Fruit fly (Drosophila melanogaster) whole organism, wandering third instar larva: ENCODE measurements around the gene TfIIA-S.

Source experiments
- Abd-B ChIP-seq: fragments of >200 bp; optimal IDR thresholded peaks from 2 replicates; lab custom pipeline; 2017; ENCODE audit warnings: missing biosample characterization, missing genetic modification characterization
- CG32264 ChIP-seq: fragments of 200-800 bp; sonication (Bioruptor generic); optimal IDR thresholded peaks from 2 replicates; lab custom pipeline; 2016; ENCODE audit warnings: missing biosample characterization, missing genetic modification characterization
- CG9705 ChIP-seq: fragments of 200-800 bp; sonication (Bioruptor generic); optimal IDR thresholded peaks from 2 replicates; lab custom pipeline; 2018; ENCODE audit warnings: missing biosample characterization, mild to moderate bottlenecking, missing genetic modification characterization
- CrebA ChIP-seq: fragments of 200-800 bp; sonication (Bioruptor generic); optimal IDR thresholded peaks from 2 replicates; lab custom pipeline; 2016; ENCODE audit warnings: missing biosample characterization, mild to moderate bottlenecking, missing genetic modification characterization, borderline replicate concordance
- Dfd ChIP-seq: fragments of >200 bp; optimal IDR thresholded peaks from 2 replicates; lab custom pipeline; 2017; ENCODE audit warnings: missing biosample characterization, missing genetic modification characterization
- Dif ChIP-seq: fragments of 200-275, 200-300 bp; sonication (Bioruptor generic); optimal IDR thresholded peaks from 2 replicates; lab custom pipeline; 2018; ENCODE audit warnings: missing biosample characterization, missing genetic modification characterization; ENCODE audit not compliant: partially characterized antibody
- GATAd ChIP-seq: sonication (Bioruptor generic); optimal IDR thresholded peaks from 2 replicates; lab custom pipeline; 2016; ENCODE audit warnings: missing biosample characterization, missing genetic modification characterization
- HLH106 ChIP-seq: fragments of 200-800 bp; optimal IDR thresholded peaks from 3 replicates; lab custom pipeline; 2019; ENCODE audit warnings: missing biosample characterization, mild to moderate bottlenecking, missing genetic modification characterization, moderate library complexity
- Hnf4 ChIP-seq: fragments of 200-800 bp; sonication (Bioruptor generic); optimal IDR thresholded peaks from 2 replicates; lab custom pipeline; 2016; ENCODE audit warnings: missing biosample characterization, mild to moderate bottlenecking, missing genetic modification characterization
- Hr78 ChIP-seq: fragments of >200 bp; optimal IDR thresholded peaks from 2 replicates; lab custom pipeline; 2017; ENCODE audit warnings: missing biosample characterization, missing genetic modification characterization
- Hr83 ChIP-seq: fragments of 200-300 bp; sonication (Bioruptor generic); optimal IDR thresholded peaks from 2 replicates; lab custom pipeline; 2016; ENCODE audit warnings: missing biosample characterization, mild to moderate bottlenecking, missing genetic modification characterization, moderate library complexity; ENCODE audit not compliant: poor library complexity, severe bottlenecking
- Jra ChIP-seq: sonication (Bioruptor generic); optimal IDR thresholded peaks from 2 replicates; lab custom pipeline; 2016; ENCODE audit warnings: missing biosample characterization, missing genetic modification characterization
- Mio ChIP-seq: sonication (Bioruptor generic); optimal IDR thresholded peaks from 2 replicates; lab custom pipeline; 2016; ENCODE audit warnings: missing biosample characterization, missing genetic modification characterization
- Myc ChIP-seq: fragments of >200 bp; optimal IDR thresholded peaks from 2 replicates; lab custom pipeline; 2017
- N ChIP-seq: fragments of >200 bp; optimal IDR thresholded peaks from 2 replicates; lab custom pipeline; 2018; ENCODE audit warnings: missing biosample characterization, missing external identifiers, missing genetic modification characterization
- OdsH ChIP-seq: fragments of 200-800 bp; sonication (Bioruptor generic); optimal IDR thresholded peaks from 2 replicates; lab custom pipeline; 2016; ENCODE audit warnings: missing biosample characterization, mild to moderate bottlenecking, missing genetic modification characterization
- Rel ChIP-seq, 2 experiments: fragments of 200-800 bp; sonication (Bioruptor generic) in 1 of 2; optimal IDR thresholded peaks; 2 replicates in 1 of 2; 3 replicates in 1 of 2; lab custom pipeline; 2016 to 2019; ENCODE audit warnings: mild to moderate bottlenecking in 2 of 2, missing biosample characterization in 2 of 2, missing genetic modification characterization in 2 of 2, moderate library complexity in 1 of 2
- Sp1 ChIP-seq: fragments of 200-800 bp; sonication (Bioruptor generic); optimal IDR thresholded peaks from 3 replicates; lab custom pipeline; 2019; ENCODE audit warnings: missing biosample characterization, mild to moderate bottlenecking, missing genetic modification characterization, moderate library complexity
- Vsx2 ChIP-seq: fragments of 200-300, 225-300 bp; sonication (Bioruptor generic); optimal IDR thresholded peaks from 2 replicates; lab custom pipeline; 2018; ENCODE audit warnings: missing biosample characterization, missing genetic modification characterization; ENCODE audit not compliant: partially characterized antibody
- br ChIP-seq: fragments of 200-800 bp; sonication (Bioruptor generic); optimal IDR thresholded peaks from 2 replicates; lab custom pipeline; 2016; ENCODE audit warnings: missing biosample characterization, missing genetic modification characterization
- brk ChIP-seq: fragments of 200-800 bp; sonication (Bioruptor generic); optimal IDR thresholded peaks from 2 replicates; lab custom pipeline; 2016; ENCODE audit warnings: missing biosample characterization, mild to moderate bottlenecking, missing genetic modification characterization
- dmrt93B ChIP-seq: fragments of 200-800 bp; sonication (Bioruptor generic); optimal IDR thresholded peaks from 2 replicates; lab custom pipeline; 2018; ENCODE audit warnings: missing biosample characterization, mild to moderate bottlenecking, missing genetic modification characterization
- dsf ChIP-seq: sonication (Bioruptor generic); optimal IDR thresholded peaks from 2 replicates; lab custom pipeline; 2016; ENCODE audit warnings: missing biosample characterization, missing genetic modification characterization, borderline replicate concordance
- ey ChIP-seq: fragments of 200-800 bp; sonication (Bioruptor generic); optimal IDR thresholded peaks from 2 replicates; lab custom pipeline; 2016; ENCODE audit warnings: missing biosample characterization, missing genetic modification characterization
- foxo ChIP-seq, 2 experiments: fragments of 200-800 bp; sonication (Bioruptor generic); optimal IDR thresholded peaks; 2 replicates in 1 of 2; 3 replicates in 1 of 2; lab custom pipeline; 2016 to 2017; ENCODE audit warnings: missing biosample characterization in 2 of 2, missing genetic modification characterization in 2 of 2
- fru ChIP-seq: fragments of 200-800 bp; sonication (Bioruptor generic); optimal IDR thresholded peaks from 3 replicates; lab custom pipeline; 2016; ENCODE audit warnings: missing biosample characterization, mild to moderate bottlenecking, missing genetic modification characterization
- h ChIP-seq: fragments of 200-800 bp; sonication (Bioruptor generic); optimal IDR thresholded peaks from 3 replicates; lab custom pipeline; 2016; ENCODE audit warnings: missing biosample characterization, mild to moderate bottlenecking, missing genetic modification characterization
- jim ChIP-seq: fragments of 175-275, 200-325 bp; sonication (Bioruptor generic); optimal IDR thresholded peaks from 2 replicates; lab custom pipeline; 2016; ENCODE audit warnings: missing biosample characterization, mild to moderate bottlenecking, missing genetic modification characterization
- lola ChIP-seq: fragments of >200 bp; optimal IDR thresholded peaks from 2 replicates; lab custom pipeline; 2017; ENCODE audit warnings: missing biosample characterization, missing genetic modification characterization
- pan ChIP-seq: fragments of >200 bp; optimal IDR thresholded peaks from 2 replicates; lab custom pipeline; 2017
- psq ChIP-seq: fragments of 200-800 bp; sonication (Bioruptor generic); optimal IDR thresholded peaks from 3 replicates; lab custom pipeline; 2017; ENCODE audit warnings: missing biosample characterization, mild to moderate bottlenecking, missing genetic modification characterization, moderate library complexity
- rgr ChIP-seq: fragments of 200-800 bp; sonication (Bioruptor generic); optimal IDR thresholded peaks from 3 replicates; lab custom pipeline; 2016; ENCODE audit warnings: missing biosample characterization, mild to moderate bottlenecking, missing genetic modification characterization
- sage ChIP-seq: fragments of 200-800 bp; sonication (Bioruptor generic); optimal IDR thresholded peaks from 2 replicates; lab custom pipeline; 2016; ENCODE audit warnings: missing biosample characterization, mild to moderate bottlenecking, missing genetic modification characterization
- tai ChIP-seq: sonication (Bioruptor generic); optimal IDR thresholded peaks from 2 replicates; lab custom pipeline; 2016; ENCODE audit warnings: missing biosample characterization, missing genetic modification characterization
- usp ChIP-seq: fragments of >200 bp; optimal IDR thresholded peaks from 2 replicates; lab custom pipeline; 2017; ENCODE audit warnings: missing biosample characterization, missing genetic modification characterization
- woc ChIP-seq: sonication (Bioruptor generic); optimal IDR thresholded peaks from 2 replicates; lab custom pipeline; 2016; ENCODE audit warnings: missing biosample characterization, mild to moderate bottlenecking, missing genetic modification characterization

TfIIA-S gene

dm6 chr3R:23920874-23921539 is 30.1 kb upstream of the TfIIA-S start:
- no peak for TF ChIP-seq Myc
- TF ChIP-seq Mio (GFP tag; lab: Kevin White, UChicago) = no peak
- peak; percentile 61 for TF ChIP-seq fru (GFP tag; lab: Kevin White, UChicago)
- TF ChIP-seq OdsH (GFP tag; lab: Kevin White, UChicago) = peak; percentile 26
- TF ChIP-seq CG32264 (GFP tag; lab: Kevin White, UChicago) = no peak
- peak; percentile 55 for TF ChIP-seq HLH106 (tag; lab: Kevin White, UChicago)
- TF ChIP-seq dsf (GFP tag; lab: Kevin White, UChicago) = no peak
- TF ChIP-seq GATAd (GFP tag; lab: Kevin White, UChicago) = no peak
- TF ChIP-seq Sp1 (GFP tag; lab: Kevin White, UChicago) = peak; percentile 44
- TF ChIP-seq br (GFP tag; lab: Kevin White, UChicago) = peak; percentile 66
- TF ChIP-seq pan (lab: Kevin White, UChicago) = no peak
- no peak for TF ChIP-seq Dif
- peak; percentile 4 for TF ChIP-seq psq (GFP tag; lab: Kevin White, UChicago)
- no peak for TF ChIP-seq Rel (GFP tag; optimal IDR thresholded peaks at IDR 0.05; lab: Kevin White, UChicago)
- TF ChIP-seq Rel (tag; optimal IDR thresholded peaks at IDR 0.05; lab: Kevin White, UChicago) = peak; percentile 42
- TF ChIP-seq rgr (GFP tag; lab: Kevin White, UChicago) = peak; percentile 57
- peak in 1 of 2 experiments; percentile 9 for TF ChIP-seq foxo (GFP tag; optimal IDR thresholded peaks at IDR 0.05; lab: Kevin White, UChicago)
- TF ChIP-seq Hnf4 = peak; percentile 12
- no peak for TF ChIP-seq Dfd (GFP tag; lab: Kevin White, UChicago)
- TF ChIP-seq woc (GFP tag; lab: Kevin White, UChicago) = no peak
- TF ChIP-seq dmrt93B = peak; percentile 21
- no peak for TF ChIP-seq Vsx2 (GFP tag; lab: Kevin White, UChicago)
- TF ChIP-seq Hr83 = no peak
- TF ChIP-seq tai (GFP tag; lab: Kevin White, UChicago) = no peak
- TF ChIP-seq ey (GFP tag; lab: Kevin White, UChicago) = peak; percentile 51
- TF ChIP-seq CG9705 (GFP tag; lab: Kevin White, UChicago) = peak; percentile 14
- no peak for TF ChIP-seq brk
- TF ChIP-seq jim (GFP tag; lab: Kevin White, UChicago) = no peak
- peak; percentile 50 for TF ChIP-seq h (GFP tag; lab: Kevin White, UChicago)

dm6 chr3R:23920387-23920786 is 29.5 kb upstream of the TfIIA-S start:
- TF ChIP-seq sage (GFP tag; lab: Kevin White, UChicago) (no peak), Vsx2 (GFP tag; lab: Kevin White, UChicago) (no peak), GATAd (GFP tag; lab: Kevin White, UChicago) (no peak), Dfd (GFP tag; lab: Kevin White, UChicago) (peak; percentile 95), br (GFP tag; lab: Kevin White, UChicago) (no peak), CrebA (GFP tag; lab: Kevin White, UChicago) (no peak), foxo (GFP tag; optimal IDR thresholded peaks at IDR 0.05; lab: Kevin White, UChicago) (no peak)

DNA sequence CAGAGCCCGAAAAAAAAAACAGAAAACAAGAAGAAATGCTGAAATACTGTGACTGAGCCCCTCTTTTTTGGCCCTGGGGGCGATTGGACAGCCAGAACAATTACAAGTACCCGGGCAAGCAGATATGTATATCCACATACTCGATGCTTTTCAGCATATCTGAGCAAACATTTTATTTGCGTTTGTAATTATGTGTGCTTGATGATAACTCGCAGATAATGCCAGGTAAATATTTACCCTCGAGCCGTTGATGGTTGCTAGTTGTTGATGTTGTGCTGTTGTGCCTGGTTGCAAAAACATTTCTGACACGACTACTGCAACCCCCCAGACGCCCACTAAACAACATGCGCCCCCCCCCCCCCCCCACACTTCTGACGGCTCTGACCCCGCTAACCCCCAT is 28.5 kb upstream of the TfIIA-S start:
- TF ChIP-seq usp = no peak
- TF ChIP-seq pan (lab: Kevin White, UChicago) = no peak
- TF ChIP-seq dsf (GFP tag; lab: Kevin White, UChicago) = no peak
- TF ChIP-seq rgr (GFP tag; lab: Kevin White, UChicago) = peak; percentile 32
- no peak for TF ChIP-seq N (GFP tag; lab: Kevin White, UChicago)
- TF ChIP-seq OdsH (GFP tag; lab: Kevin White, UChicago) = peak; percentile 6
- TF ChIP-seq Hr78 (GFP tag; lab: Kevin White, UChicago) = no peak
- no peak for TF ChIP-seq Dif

DNA sequence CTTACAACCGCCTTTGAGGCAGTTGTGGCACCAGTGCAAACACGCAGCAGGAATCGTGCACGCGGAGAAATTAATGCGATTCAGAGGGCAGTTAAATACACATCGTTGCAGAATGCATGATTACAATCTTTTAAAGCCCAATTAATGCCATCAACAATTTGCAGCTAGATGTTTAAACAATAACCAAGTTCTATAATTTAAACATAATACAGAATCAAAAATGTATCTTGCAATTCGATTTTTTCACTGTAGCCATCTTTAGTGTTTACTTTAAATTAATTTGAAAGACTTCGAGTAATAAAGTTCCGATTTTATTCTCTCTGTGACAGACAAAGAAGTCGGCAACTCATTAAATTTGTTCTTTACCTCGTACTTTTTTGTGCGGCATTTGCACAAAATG is 25.1 kb upstream of the TfIIA-S start:
- TF ChIP-seq usp = no peak
- TF ChIP-seq dsf (GFP tag; lab: Kevin White, UChicago) = no peak
- TF ChIP-seq brk = peak; percentile 32
- no peak for TF ChIP-seq jim (GFP tag; lab: Kevin White, UChicago)
- TF ChIP-seq Dfd (GFP tag; lab: Kevin White, UChicago) = no peak
- no peak for TF ChIP-seq Hr78 (GFP tag; lab: Kevin White, UChicago)
- TF ChIP-seq pan (lab: Kevin White, UChicago) = no peak
- TF ChIP-seq Hr83 = no peak
- TF ChIP-seq lola (GFP tag; lab: Kevin White, UChicago) = no peak
- TF ChIP-seq sage (GFP tag; lab: Kevin White, UChicago) = peak; percentile 59
- peak; percentile 72 for TF ChIP-seq ey (GFP tag; lab: Kevin White, UChicago)
- peak; percentile 68 for TF ChIP-seq Hnf4
- peak; percentile 16 for TF ChIP-seq tai (GFP tag; lab: Kevin White, UChicago)
- TF ChIP-seq psq (GFP tag; lab: Kevin White, UChicago) = peak; percentile 62
- TF ChIP-seq HLH106 (tag; lab: Kevin White, UChicago) = peak; percentile 79
- peak; percentile 79 for TF ChIP-seq br (GFP tag; lab: Kevin White, UChicago)
- peak; percentile 40 for TF ChIP-seq CG32264 (GFP tag; lab: Kevin White, UChicago)
- TF ChIP-seq Vsx2 (GFP tag; lab: Kevin White, UChicago) = no peak
- no peak for TF ChIP-seq Jra (GFP tag; lab: Kevin White, UChicago)
- TF ChIP-seq woc (GFP tag; lab: Kevin White, UChicago) = peak; percentile 64
- TF ChIP-seq h (GFP tag; lab: Kevin White, UChicago) = peak; percentile 85
- TF ChIP-seq CrebA (GFP tag; lab: Kevin White, UChicago) = no peak
- TF ChIP-seq Sp1 (GFP tag; lab: Kevin White, UChicago) = peak; percentile 75
- TF ChIP-seq rgr (GFP tag; lab: Kevin White, UChicago) = peak; percentile 77
- no peak for TF ChIP-seq GATAd (GFP tag; lab: Kevin White, UChicago)
- no peak for TF ChIP-seq Abd-B
- TF ChIP-seq CG9705 (GFP tag; lab: Kevin White, UChicago) = peak; percentile 1
- TF ChIP-seq Mio (GFP tag; lab: Kevin White, UChicago) = no peak
- peak; percentile 72 for TF ChIP-seq OdsH (GFP tag; lab: Kevin White, UChicago)
- no peak for TF ChIP-seq N (GFP tag; lab: Kevin White, UChicago)
- no peak for TF ChIP-seq Rel (GFP tag; optimal IDR thresholded peaks at IDR 0.05; lab: Kevin White, UChicago)
- TF ChIP-seq Rel (tag; optimal IDR thresholded peaks at IDR 0.05; lab: Kevin White, UChicago) = no peak
- TF ChIP-seq foxo (GFP tag; optimal IDR thresholded peaks at IDR 0.05; lab: Kevin White, UChicago) = peak in 1 of 2 experiments; percentile 85
